Worm (Caenorhabditis elegans) whole organism, L3 larva: Measurements from ENCODE around the gene aka-1.

Experiments
- R02D3.7 ChIP-seq: fragments of 150-350 bp; optimal IDR thresholded peaks from 2 replicates; lab custom pipeline; 2014; ENCODE audit warnings: missing biosample characterization, missing genetic modification characterization
- ceh-82 ChIP-seq: fragments of 150-350 bp; optimal IDR thresholded peaks from 2 replicates; lab custom pipeline; 2014; ENCODE audit warnings: missing biosample characterization, missing genetic modification characterization
- elt-3 ChIP-seq, 3 experiments: fragments of 150-350 bp in 1 of 3; sonication (generic microtip) in 2 of 3; optimal IDR thresholded peaks; 2 replicates in 2 of 3; 4 replicates in 1 of 3; lab custom pipeline; 2014 to 2017; ENCODE audit warnings: missing biosample characterization in 3 of 3, missing genetic modification characterization in 3 of 3
- lsy-12 ChIP-seq: sonication (generic microtip); optimal IDR thresholded peaks from 2 replicates; lab custom pipeline; 2016; ENCODE audit warnings: mild to moderate bottlenecking, missing genetic modification characterization, missing compliant biosample characterization
- nhr-12 ChIP-seq: fragments of 150-350 bp; optimal IDR thresholded peaks from 2 replicates; lab custom pipeline; 2014; ENCODE audit warnings: missing biosample characterization, missing genetic modification characterization
- nhr-23 ChIP-seq: fragments of 150-350 bp; optimal IDR thresholded peaks from 2 replicates; lab custom pipeline; 2014; ENCODE audit warnings: missing biosample characterization, missing genetic modification reagents, missing genetic modification characterization
- nhr-28 ChIP-seq: fragments of 150-350 bp; optimal IDR thresholded peaks from 2 replicates; lab custom pipeline; 2014; ENCODE audit warnings: missing biosample characterization, missing genetic modification characterization
- nhr-77 ChIP-seq: fragments of 150-350 bp; optimal IDR thresholded peaks from 2 replicates; lab custom pipeline; 2014; ENCODE audit warnings: missing biosample characterization, missing genetic modification characterization
- skn-1 ChIP-seq: fragments of 150-350 bp; optimal IDR thresholded peaks from 2 replicates; lab custom pipeline; 2014; ENCODE audit warnings: missing biosample characterization, missing genetic modification characterization
- snpc-4 ChIP-seq: fragments of 150-350 bp; optimal IDR thresholded peaks from 2 replicates; lab custom pipeline; 2014; ENCODE audit warnings: missing biosample characterization, missing genetic modification characterization
- unc-62 ChIP-seq: fragments of 150-350 bp; sonication (generic microtip); optimal IDR thresholded peaks from 4 replicates; lab custom pipeline; 2014; ENCODE audit warnings: missing biosample characterization, missing genetic modification reagents, missing genetic modification characterization
- zag-1 ChIP-seq: fragments of 150-350 bp; optimal IDR thresholded peaks from 2 replicates; lab custom pipeline; 2014; ENCODE audit warnings: missing biosample characterization, missing genetic modification characterization

- TF ChIP-seq snpc-4 (tag; lab: Kevin White, UChicago) (no peak), nhr-12 (tag; lab: Kevin White, UChicago) (no peak), R02D3.7 (tag; lab: Kevin White, UChicago) (no peak), nhr-28 (tag; lab: Kevin White, UChicago) (no peak), zag-1 (tag; lab: Kevin White, UChicago) (no peak), unc-62 (GFP tag; lab: Kevin White, UChicago) (no peak), skn-1 (tag; lab: Kevin White, UChicago) (no peak), lsy-12 (tag; lab: Kevin White, UChicago) (no peak), nhr-77 (tag; lab: Kevin White, UChicago) (no peak), nhr-23 (tag; lab: Kevin White, UChicago) (no peak), elt-3 (tag; optimal IDR thresholded peaks at IDR 0.05; lab: Kevin White, UChicago) (no peak), ceh-82 (tag; lab: Kevin White, UChicago) (no peak)
Observed at ce11 chrII:7459205-7459604, 19.1 kb downstream of the aka-1 start, which contains the start of gene D1022.2.
